Fruit fly (Drosophila melanogaster): Measurements from ENCODE around the gene CG3625.

dm6 chr2L:322915-323314 lies 31.3 kb upstream of the CG3625 start:
- TF ChIP-seq kay (GFP tag; ENCODE audit: borderline replicate concordance) = no peak
- TF ChIP-seq toe (GFP tag; optimal IDR thresholded peaks at IDR 0.05) = no peak
- TF ChIP-seq CG33017 (tag; optimal IDR thresholded peaks at IDR 0.05) = no peak
- no peak for TF ChIP-seq CG7045 (GFP tag; optimal IDR thresholded peaks at IDR 0.05)
- peak; percentile 84 for TF ChIP-seq cic (GFP tag; optimal IDR thresholded peaks at IDR 0.05)
- no peak for TF ChIP-seq Hr96 (GFP tag; optimal IDR thresholded peaks at IDR 0.05)
- peak; percentile 5 for TF ChIP-seq CG7101 (tag; optimal IDR thresholded peaks at IDR 0.05)
- TF ChIP-seq bab1 (GFP tag; optimal IDR thresholded peaks at IDR 0.05) = no peak
- TF ChIP-seq Clk (GFP tag; optimal IDR thresholded peaks at IDR 0.05) = no peak
- TF ChIP-seq Crg-1 (GFP tag; optimal IDR thresholded peaks at IDR 0.05) = no peak
- TF ChIP-seq ovo (GFP tag; optimal IDR thresholded peaks at IDR 0.05) = peak; percentile 25
- TF ChIP-seq pad (GFP tag; optimal IDR thresholded peaks at IDR 0.05) = no peak
